Worm (Caenorhabditis elegans) whole organism, midembryonic: Measurements from ENCODE around the gene trf-1.
"Not testable (repeated sequence)": the region's sequence is repeated elsewhere in the genome, so short reads cannot be mapped to it uniquely, and the experiment has no call there.

Experiments
- T22C8.4 ChIP-seq: fragments of 200-800 bp; sonication (Bioruptor generic); IDR thresholded peaks from 2 replicates; pipeline ENCODE4 v1.3.6; 2022; ENCODE audit warnings: missing genetic modification characterization, missing compliant biosample characterization
- cog-1 ChIP-seq: sonication (generic microtip); optimal IDR thresholded peaks from 2 replicates; lab custom pipeline; 2016; ENCODE audit warnings: missing genetic modification characterization, missing compliant biosample characterization
- flt-1 ChIP-seq: fragments of 200-800 bp; sonication (Bioruptor generic); IDR thresholded peaks from 2 replicates; pipeline ENCODE4 v1.3.6; 2022; ENCODE audit warnings: missing genetic modification characterization, missing compliant biosample characterization
- klf-2 ChIP-seq: fragments of 200-800 bp; sonication (Bioruptor generic); conservative IDR thresholded peaks from 2 replicates; pipeline ENCODE4 v1.3.6; 2022; ENCODE audit warnings: missing genetic modification reagents, missing genetic modification characterization, missing compliant biosample characterization
- med-1 ChIP-seq: sonication (generic microtip); optimal IDR thresholded peaks from 2 replicates; lab custom pipeline; 2017; ENCODE audit warnings: missing genetic modification characterization, mild to moderate bottlenecking, missing compliant biosample characterization, antibody characterized with exemption, missing genetic modification reagents; ENCODE audit not compliant: insufficient read depth
- ref-1 ChIP-seq: fragments of 200-800 bp; sonication (Bioruptor generic); conservative IDR thresholded peaks from 2 replicates; pipeline ENCODE4 v1.3.6; 2022; ENCODE audit warnings: missing genetic modification reagents, missing genetic modification characterization, missing compliant biosample characterization
- tab-1 ChIP-seq: fragments of 200-800 bp; sonication (Bioruptor generic); IDR thresholded peaks from 2 replicates; pipeline ENCODE4 v1.3.6; 2022; ENCODE audit warnings: missing genetic modification characterization, missing compliant biosample characterization
- ztf-23 ChIP-seq: fragments of 200-800 bp; sonication (Bioruptor generic); IDR thresholded peaks from 2 replicates; pipeline ENCODE4 v1.3.6; 2022; ENCODE audit warnings: missing genetic modification reagents, missing genetic modification characterization, missing compliant biosample characterization
- ztf-29 ChIP-seq: fragments of 200-800 bp; sonication (Bioruptor generic); IDR thresholded peaks from 2 replicates; pipeline ENCODE4 v1.3.6; 2022; ENCODE audit warnings: missing genetic modification reagents, missing genetic modification characterization, missing compliant biosample characterization

trf-1 gene

DNA sequence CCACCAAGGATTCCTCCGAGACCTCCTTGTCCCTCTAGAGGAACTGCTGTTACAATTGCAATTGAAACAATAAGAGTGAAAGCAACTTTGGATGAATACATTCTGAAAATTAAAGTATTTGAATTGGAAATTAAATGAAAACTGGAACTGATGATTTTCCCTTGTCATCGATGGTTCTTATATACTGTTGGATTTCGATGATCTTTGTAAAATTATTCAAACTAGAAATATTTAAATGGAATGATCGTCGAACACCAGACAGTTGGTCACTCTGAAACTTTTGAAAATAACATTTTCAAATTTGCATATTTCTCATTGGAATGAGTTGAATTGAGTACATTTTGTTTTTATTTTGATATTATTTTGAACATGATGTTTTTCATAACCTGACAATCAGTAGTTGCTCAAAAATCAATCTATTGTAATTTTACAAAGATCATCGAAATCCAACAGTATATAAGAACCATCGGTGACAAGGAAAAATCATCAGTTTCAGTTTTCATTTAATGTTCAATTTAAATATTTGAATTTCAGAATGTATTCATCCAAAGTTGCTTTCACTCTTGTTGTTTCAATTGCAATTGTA is 28.5 kb upstream of the trf-1 start, which contains the start of the genes srlf-9 and srlf-10:
Gene srlf-9, minus strand, starts transcription at position 101 of the 586 bp plus-strand sequence.
Gene srlf-10, plus strand, starts transcription at position 536 of the 586 bp plus-strand sequence.
- not testable (repeated sequence) for TF ChIP-seq flt-1 (GFP tag; lab: Robert Waterston, UW); ztf-23 (GFP tag; lab: Robert Waterston, UW); med-1

DNA sequence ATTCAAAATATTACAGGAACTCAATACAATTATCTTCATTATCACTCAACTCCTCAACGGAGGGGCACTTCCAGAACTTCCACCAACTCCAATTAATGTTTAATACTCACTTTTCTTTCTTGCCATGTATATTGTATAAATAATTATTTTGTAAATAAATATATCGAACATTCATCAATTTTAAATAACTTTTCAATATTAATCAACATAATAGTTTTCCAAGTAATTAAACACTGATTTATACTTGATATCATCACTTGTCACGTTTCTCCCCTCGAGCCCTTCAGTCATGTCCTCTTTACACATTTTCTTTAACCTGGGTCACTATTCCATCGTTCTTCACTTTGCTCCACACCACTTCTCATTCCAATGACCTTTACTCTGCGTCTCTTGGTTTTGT is 27.3 kb upstream of the trf-1 start, which contains the start of gene mig-18:
Gene mig-18, plus strand, starts transcription at position 301 of the 400 bp plus-strand sequence.
- TF ChIP-seq ztf-23 (GFP tag; lab: Robert Waterston, UW), result no peak
- no peak for TF ChIP-seq ztf-29 (GFP tag; lab: Robert Waterston, UW)
- TF ChIP-seq ref-1 (GFP tag; lab: Robert Waterston, UW), result no peak
- no peak for TF ChIP-seq med-1
- TF ChIP-seq flt-1 (GFP tag; lab: Robert Waterston, UW), result no peak
- no peak for TF ChIP-seq tab-1 (GFP tag; lab: Robert Waterston, UW)

DNA sequence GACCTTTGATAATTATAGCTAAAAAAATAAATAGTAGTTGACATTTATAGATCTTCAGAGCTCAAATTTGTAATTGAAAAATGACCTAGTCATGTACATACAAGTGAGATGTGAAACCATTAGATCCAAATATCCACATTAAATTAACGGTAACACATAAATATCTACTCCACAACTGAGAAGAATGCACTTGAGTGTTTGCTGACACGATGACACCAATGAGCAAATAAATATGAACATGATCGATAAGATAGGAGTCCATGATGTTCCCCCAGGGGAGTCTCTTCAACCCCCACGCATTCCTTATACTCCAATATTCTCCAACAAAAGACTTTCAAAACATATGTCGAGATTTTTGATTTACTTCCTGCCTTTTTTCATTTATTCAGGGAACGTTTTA is 25.8 kb upstream of the trf-1 start, which contains the start of gene ttr-52:
Gene ttr-52, plus strand, starts transcription at position 301 of the 400 bp plus-strand sequence.
- TF ChIP-seq T22C8.4 (no peak), ztf-23 (GFP tag; lab: Robert Waterston, UW) (no peak)

DNA sequence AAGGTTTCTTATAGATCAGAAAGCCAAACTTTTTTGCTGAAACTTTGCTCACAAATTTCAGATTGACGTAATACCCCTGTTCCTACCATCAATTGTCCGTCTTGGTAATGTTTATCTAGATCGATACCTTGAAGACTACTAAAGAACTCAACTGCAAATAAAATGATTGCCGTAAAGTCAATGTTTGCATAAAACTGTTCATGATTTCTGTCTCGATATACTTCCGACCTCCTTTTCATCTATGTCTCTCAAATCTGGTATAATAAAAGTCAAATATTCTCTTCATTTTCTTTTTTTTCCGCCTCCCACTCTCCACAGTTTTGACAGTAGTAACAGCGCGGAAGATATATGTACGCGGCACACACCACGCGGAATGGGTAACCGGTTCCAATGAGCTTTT is 24.8 kb upstream of the trf-1 start, which contains the start of gene nas-1:
Gene nas-1, plus strand, starts transcription at position 301 of the 400 bp plus-strand sequence.
- no peak for TF ChIP-seq tab-1 (GFP tag; lab: Robert Waterston, UW)
- no peak for TF ChIP-seq med-1
- TF ChIP-seq ref-1 (GFP tag; lab: Robert Waterston, UW), result no peak
- TF ChIP-seq cog-1 (tag; lab: Kevin White, UChicago), result no peak
- TF ChIP-seq klf-2 (GFP tag; lab: Robert Waterston, UW), result no peak
- TF ChIP-seq ztf-23 (GFP tag; lab: Robert Waterston, UW), result no peak
- no peak for TF ChIP-seq flt-1 (GFP tag; lab: Robert Waterston, UW)
- no peak for TF ChIP-seq T22C8.4
- no peak for TF ChIP-seq ztf-29 (GFP tag; lab: Robert Waterston, UW)

DNA sequence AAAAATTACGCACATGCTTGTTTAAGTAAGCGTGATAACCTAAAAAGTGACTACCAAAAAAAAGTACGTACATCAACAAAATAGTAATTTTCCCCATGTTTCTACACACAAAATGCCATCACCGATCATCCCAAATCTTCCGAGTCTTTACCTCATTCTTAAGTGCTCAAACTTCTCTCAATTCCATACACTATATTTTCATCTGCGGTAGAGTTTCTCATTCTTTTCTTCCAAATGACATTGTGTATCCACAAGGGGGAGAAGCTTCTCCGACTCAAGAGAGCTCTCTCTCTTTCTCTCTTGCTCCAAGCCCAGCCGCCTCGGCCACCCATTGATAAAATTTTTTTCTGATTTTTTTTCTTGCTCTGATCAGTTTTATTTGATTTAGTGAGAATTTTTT is 20.8 kb upstream of the trf-1 start, which contains the start of gene myo-6:
Gene myo-6, plus strand, starts transcription at position 301 of the 400 bp plus-strand sequence.
- TF ChIP-seq T22C8.4 (no peak), tab-1 (GFP tag; lab: Robert Waterston, UW) (no peak), ref-1 (GFP tag; lab: Robert Waterston, UW) (no peak), ztf-23 (GFP tag; lab: Robert Waterston, UW) (no peak), cog-1 (tag; lab: Kevin White, UChicago) (no peak), klf-2 (GFP tag; lab: Robert Waterston, UW) (no peak), flt-1 (GFP tag; lab: Robert Waterston, UW) (no peak), ztf-29 (GFP tag; lab: Robert Waterston, UW) (no peak), med-1 (no peak)

DNA sequence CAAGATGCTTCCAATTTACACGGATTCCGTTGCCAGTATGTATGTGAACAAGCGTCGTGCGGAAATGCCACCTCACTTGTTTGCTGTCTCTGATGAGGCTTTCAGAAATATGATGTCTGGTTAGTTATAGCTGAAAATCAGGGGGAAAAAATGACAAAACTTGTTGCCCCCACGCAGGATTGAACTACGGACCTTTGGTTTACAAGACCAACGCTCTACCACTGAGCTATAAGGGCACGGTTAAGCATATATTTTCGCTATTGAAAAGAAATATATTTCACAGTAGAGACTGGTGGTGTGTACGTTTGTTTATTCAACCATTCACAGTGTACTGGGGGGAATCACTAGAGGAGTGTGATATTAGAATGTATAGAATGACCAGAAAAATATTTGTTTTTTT is 19.1 kb upstream of the trf-1 start:
- TF ChIP-seq ztf-23 (GFP tag; lab: Robert Waterston, UW) (no peak), flt-1 (GFP tag; lab: Robert Waterston, UW) (no peak)

DNA sequence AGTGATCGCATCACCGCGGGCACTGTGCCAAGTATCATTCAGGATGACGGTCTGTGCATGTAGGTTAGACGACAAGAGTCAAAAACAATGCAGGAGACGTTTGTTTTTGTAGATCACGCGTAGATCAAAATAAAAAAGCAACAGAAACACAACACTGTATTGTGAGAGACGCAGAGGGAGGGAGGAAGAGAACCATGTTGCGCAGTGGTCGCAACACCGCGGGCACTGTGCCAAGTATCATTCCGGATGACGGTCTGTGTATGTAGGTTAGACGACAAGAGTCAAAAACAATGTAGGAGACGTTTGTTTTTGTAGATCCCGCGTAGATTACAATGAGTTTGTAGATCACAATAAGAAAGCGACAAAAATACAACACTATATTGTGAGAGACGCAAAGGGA is 11.3 kb upstream of the trf-1 start:
- no peak for TF ChIP-seq tab-1 (GFP tag; lab: Robert Waterston, UW)

DNA sequence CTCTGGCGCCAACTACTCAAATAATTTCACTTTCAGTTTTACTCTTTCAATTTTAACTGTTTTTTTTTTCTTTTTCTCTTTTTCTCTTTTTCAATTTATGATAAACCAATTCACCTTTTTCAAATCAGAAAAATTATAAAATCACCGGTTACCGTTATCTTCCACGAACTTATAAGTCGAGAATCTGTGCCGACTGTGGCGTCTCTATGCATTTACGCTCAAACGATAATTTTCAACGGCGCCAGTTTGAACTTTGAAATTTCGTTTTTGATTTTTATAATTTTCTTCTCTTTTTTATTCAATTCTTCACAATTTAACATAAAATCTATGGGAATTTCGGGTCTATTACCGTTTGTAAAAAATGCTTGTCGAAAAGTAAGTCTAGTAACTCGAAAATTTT is 6.8 kb upstream of the trf-1 start, which contains the start of gene exo-1:
Gene exo-1, plus strand, starts transcription at position 101 of the 400 bp plus-strand sequence.
- TF ChIP-seq klf-2 (GFP tag; lab: Robert Waterston, UW) (no peak), ztf-23 (GFP tag; lab: Robert Waterston, UW) (no peak), cog-1 (tag; lab: Kevin White, UChicago) (no peak), flt-1 (GFP tag; lab: Robert Waterston, UW) (no peak), med-1 (no peak), ztf-29 (GFP tag; lab: Robert Waterston, UW) (no peak), tab-1 (GFP tag; lab: Robert Waterston, UW) (no peak), T22C8.4 (no peak), ref-1 (GFP tag; lab: Robert Waterston, UW) (no peak)

DNA sequence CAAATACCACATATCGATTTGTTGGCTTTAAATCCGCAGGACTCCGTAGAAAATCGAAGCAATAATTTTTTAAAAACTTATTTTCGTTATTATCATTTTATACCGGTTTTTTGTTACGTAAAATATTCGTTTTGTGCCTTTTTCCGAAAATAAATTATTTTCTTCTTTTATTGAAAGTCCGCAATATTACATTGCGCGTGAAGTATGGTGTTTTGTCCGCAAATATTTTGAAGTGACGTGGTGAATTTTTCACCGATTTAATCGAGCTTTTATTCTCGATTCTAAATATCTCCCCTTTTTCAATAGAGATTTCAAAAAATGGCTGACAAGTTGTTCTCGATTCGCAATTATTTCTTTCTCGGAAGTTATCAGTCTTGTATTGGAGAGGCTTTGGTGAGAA is 4.2 kb upstream of the trf-1 start, which contains the start of gene cope-1:
Gene cope-1, plus strand, starts transcription at position 229 of the 400 bp plus-strand sequence.
- no peak for TF ChIP-seq med-1

ce11 chrIII:13427817-13428216 is 2.4 kb upstream of the trf-1 start:
- TF ChIP-seq tab-1 (GFP tag; lab: Robert Waterston, UW), result no peak
- no peak for TF ChIP-seq ref-1 (GFP tag; lab: Robert Waterston, UW)
- no peak for TF ChIP-seq med-1
- TF ChIP-seq klf-2 (GFP tag; lab: Robert Waterston, UW), result no peak
- no peak for TF ChIP-seq ztf-23 (GFP tag; lab: Robert Waterston, UW)
- TF ChIP-seq T22C8.4, result no peak
- TF ChIP-seq cog-1 (tag; lab: Kevin White, UChicago), result no peak
- TF ChIP-seq ztf-29 (GFP tag; lab: Robert Waterston, UW), result no peak
- TF ChIP-seq flt-1 (GFP tag; lab: Robert Waterston, UW), result no peak

DNA sequence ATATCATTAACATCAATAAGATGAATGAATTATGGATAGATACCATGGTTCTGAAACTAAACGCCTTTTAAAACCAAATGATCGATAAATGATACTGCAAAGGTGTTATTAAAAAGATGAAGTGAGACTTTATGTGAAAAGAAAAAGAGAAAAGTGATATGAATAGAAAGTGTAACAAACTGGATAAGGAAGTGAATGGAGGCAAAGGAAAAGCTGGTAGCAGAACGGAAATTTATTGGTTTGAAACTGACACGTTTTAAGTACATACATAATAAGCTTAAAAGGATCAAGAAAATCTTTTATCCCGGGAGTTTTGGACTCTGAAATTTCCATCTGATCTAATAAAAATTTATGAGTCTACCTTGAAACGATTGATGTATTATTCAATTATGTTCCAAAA is 594 bp upstream of the trf-1 start, which contains the start of gene bli-5:
Gene bli-5, minus strand, starts transcription at position 101 of the 400 bp plus-strand sequence.
- TF ChIP-seq T22C8.4 (no peak), ref-1 (GFP tag; lab: Robert Waterston, UW) (no peak), klf-2 (GFP tag; lab: Robert Waterston, UW) (no peak), cog-1 (tag; lab: Kevin White, UChicago) (no peak), tab-1 (GFP tag; lab: Robert Waterston, UW) (no peak), flt-1 (GFP tag; lab: Robert Waterston, UW) (no peak), ztf-29 (GFP tag; lab: Robert Waterston, UW) (no peak), ztf-23 (GFP tag; lab: Robert Waterston, UW) (no peak), med-1 (no peak)
